Fruit fly (Drosophila melanogaster): ENCODE data around the gene CG42857.
A peak's percentile ranks its signal among the peaks of the same experiment; 100 is the strongest.

Gene CG42857

dm6 chr3R:9791177-9791806 is 29.7 kb downstream of the CG42857 start, which contains the start of the genes CG12945 and CG8507 (continued):
- TF ChIP-seq unc-4 (GFP tag; IDR thresholded peaks at IDR 0.05; ENCODE audit: partially characterized antibody) (0 out of 2 replicates have a peak, but pooled peaks have one; percentile 31), ato (GFP tag; IDR thresholded peaks at IDR 0.05; ENCODE audit: partially characterized antibody) (no peak), CG4617 (GFP tag; optimal IDR thresholded peaks at IDR 0.05; ENCODE audit: borderline replicate concordance) (peak; percentile 41), prd (optimal IDR thresholded peaks at IDR 0.05) (no peak), prd (GFP tag; IDR thresholded peaks at IDR 0.05) (peak; percentile 54; the same call in 1 of the 3 replicates), row (GFP tag; IDR thresholded peaks at IDR 0.05) (peak; percentile 93), CG34422 (GFP tag; IDR thresholded peaks at IDR 0.05) (no peak), CG5245 (GFP tag; optimal IDR thresholded peaks at IDR 0.05) (peak; percentile 2), tin (GFP tag; optimal IDR thresholded peaks at IDR 0.05) (peak; percentile 46), CG14710 (tag; optimal IDR thresholded peaks at IDR 0.05) (peak; percentile 70), CG18262 (tag; optimal IDR thresholded peaks at IDR 0.05) (peak; percentile 48), CG9609 (GFP tag; optimal IDR thresholded peaks at IDR 0.05) (peak; percentile 16), CG12744 (GFP tag; optimal IDR thresholded peaks at IDR 0.05) (peak; percentile 43), Ssrp (tag; optimal IDR thresholded peaks at IDR 0.05) (peak; percentile 28), Bdp1 (GFP tag; optimal IDR thresholded peaks at IDR 0.05) (peak; percentile 14), gfzf (GFP tag; optimal IDR thresholded peaks at IDR 0.05) (peak; percentile 79), ssp (GFP tag; IDR thresholded peaks at IDR 0.05) (peak; percentile 40), CG9437 (GFP tag; optimal IDR thresholded peaks at IDR 0.05) (peak; percentile 33), pzg (GFP tag; optimal IDR thresholded peaks at IDR 0.05) (peak; percentile 55), CG2712 (tag; optimal IDR thresholded peaks at IDR 0.05) (peak; percentile 47), gcm (GFP tag; optimal IDR thresholded peaks at IDR 0.05) (peak; percentile 37), lola (GFP tag; optimal IDR thresholded peaks at IDR 0.05) (peak in 1 of 3 experiments; percentile 54), CG32772 (GFP tag; IDR thresholded peaks at IDR 0.05) (no peak), chif (GFP tag; optimal IDR thresholded peaks at IDR 0.05) (peak in 1 of 2 experiments; percentile 37), Oli (tag; optimal IDR thresholded peaks at IDR 0.05) (peak; percentile 13), Xrp1 (GFP tag; IDR thresholded peaks at IDR 0.05) (peak; percentile 26; the same call in 1 of the 2 replicates), sens (GFP tag) (peak; percentile 85), zf30C (GFP tag; optimal IDR thresholded peaks at IDR 0.05) (no peak), Taf1 (GFP tag; IDR thresholded peaks at IDR 0.05) (0 out of 2 replicates have a peak, but pooled peaks have one; percentile 19), CG10209 (GFP tag; optimal IDR thresholded peaks at IDR 0.05) (peak; percentile 16), CG9215 (GFP tag; IDR thresholded peaks at IDR 0.05) (peak; percentile 29; the same call in 1 of the 2 replicates), Sry-β (GFP tag; optimal IDR thresholded peaks at IDR 0.05) (peak; percentile 96), CG14050 (GFP tag; IDR thresholded peaks at IDR 0.05) (no peak), chn (GFP tag; optimal IDR thresholded peaks at IDR 0.05) (peak; percentile 41), PHDP (tag; optimal IDR thresholded peaks at IDR 0.05) (peak; percentile 48), ind (GFP tag; optimal IDR thresholded peaks at IDR 0.05) (peak; percentile 49), H2.0 (GFP tag; IDR thresholded peaks at IDR 0.05) (no peak), CG18619 (GFP tag; optimal IDR thresholded peaks at IDR 0.05) (peak; percentile 14), Dp (GFP tag; optimal IDR thresholded peaks at IDR 0.05) (peak; percentile 32), CG13424 (tag; optimal IDR thresholded peaks at IDR 0.05) (peak; percentile 67), CG7372 (GFP tag; IDR thresholded peaks at IDR 0.05) (no peak), CG16815 (GFP tag; optimal IDR thresholded peaks at IDR 0.05) (peak; percentile 11), CG10147 (GFP tag; optimal IDR thresholded peaks at IDR 0.05) (peak; percentile 58), E2f2 (GFP tag; IDR thresholded peaks at IDR 0.05) (0 out of 2 replicates have a peak, but pooled peaks have one; percentile 31), sug (tag; optimal IDR thresholded peaks at IDR 0.05) (peak; percentile 71), dysf (GFP tag; IDR thresholded peaks at IDR 0.05) (peak; percentile 34; the same call in 1 of the 3 replicates), schlank (tag; optimal IDR thresholded peaks at IDR 0.05) (no peak), CG3847 (GFP tag; IDR thresholded peaks at IDR 0.05) (peak; percentile 81), phol (tag; optimal IDR thresholded peaks at IDR 0.05) (peak; percentile 68)

Measured in whole organism, embryonic.